Fruit fly (Drosophila melanogaster): ENCODE results near the gene AhcyL1.

DNA sequence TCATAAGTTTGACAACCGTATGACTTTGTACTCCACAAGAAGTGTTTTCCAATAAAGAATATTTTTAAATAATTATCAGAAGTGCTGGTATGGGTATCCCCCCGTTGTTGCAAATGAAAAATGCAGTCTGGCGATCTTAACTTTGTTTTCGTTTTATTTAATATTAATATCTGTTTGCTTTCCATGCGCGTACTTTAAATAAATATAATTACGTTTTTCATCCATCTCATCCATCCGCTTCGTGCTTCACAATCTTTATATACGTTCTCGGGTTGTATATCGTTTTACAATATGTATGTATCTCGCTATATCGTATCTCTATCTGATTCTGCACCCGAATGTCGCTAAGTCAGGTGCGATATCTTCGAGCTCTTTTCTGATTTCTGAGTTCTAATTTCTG, 13.8 kb upstream of the AhcyL1 start:
- TF ChIP-seq CG8478 (optimal IDR thresholded peaks at IDR 0.05) = no peak
- no peak for TF ChIP-seq pan (optimal IDR thresholded peaks at IDR 0.05)
